Worm (Caenorhabditis elegans): ENCODE measurements around the gene tat-1.

DNA sequence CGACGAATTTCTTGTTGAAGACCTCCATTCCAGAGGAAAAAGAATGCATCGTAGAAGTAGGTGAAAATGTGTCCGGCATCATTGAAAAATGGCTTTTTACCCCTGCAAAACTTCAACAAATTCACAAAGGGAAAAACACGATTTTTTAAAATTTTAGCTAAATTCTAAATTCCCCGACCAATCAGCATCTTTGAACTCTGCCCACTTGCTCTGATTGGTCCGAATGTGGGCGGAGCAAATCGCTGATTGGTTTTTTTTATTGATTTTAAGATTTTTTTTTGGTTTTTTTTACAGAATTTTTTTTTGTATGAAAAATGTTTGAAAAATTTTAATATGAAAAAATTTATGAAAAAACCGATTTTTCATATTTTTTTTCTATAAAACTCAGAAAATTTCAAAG, 22.4 kb upstream of the tat-1 start:
- TF ChIP-seq ceh-45 (GFP tag; IDR thresholded peaks at IDR 0.05) (no peak), pqm-1 (tag; optimal IDR thresholded peaks at IDR 0.05) (no peak), ahr-1 (tag; optimal IDR thresholded peaks at IDR 0.05) (no peak), ama-1 (optimal IDR thresholded peaks at IDR 0.05) (no peak), hlh-15 (tag; optimal IDR thresholded peaks at IDR 0.05) (no peak), madf-2 (tag; optimal IDR thresholded peaks at IDR 0.05) (no peak), tbx-2 (tag; optimal IDR thresholded peaks at IDR 0.05) (no peak), hlh-8 (tag; optimal IDR thresholded peaks at IDR 0.05) (no peak), ceh-9 (tag; optimal IDR thresholded peaks at IDR 0.05) (no peak), sdc-2 (tag; optimal IDR thresholded peaks at IDR 0.05) (no peak)

Measured in whole organism, late embryonic.